Worm (Caenorhabditis elegans) whole organism, L4 larva: ENCODE results near the gene C38C3.6.

ENCODE experiments used
- F26F4.8 ChIP-seq: fragments of 200-800 bp; sonication (Bioruptor generic); conservative IDR thresholded peaks from 2 replicates; pipeline ENCODE4 v1.3.6; 2022; ENCODE audit warnings: missing genetic modification characterization, missing compliant biosample characterization
- F44E2.7 ChIP-seq: fragments of 200-800 bp; sonication (Bioruptor generic); IDR thresholded peaks from 2 replicates; pipeline ENCODE4 v2.1.2; 2022; ENCODE audit warnings: missing genetic modification characterization, missing compliant biosample characterization
- Y48G9A.11 ChIP-seq: fragments of 200-800 bp; sonication (Bioruptor generic); IDR thresholded peaks from 2 replicates; pipeline ENCODE4 v1.3.6; 2022; ENCODE audit warnings: missing genetic modification reagents, missing genetic modification characterization, missing compliant biosample characterization
- Y5F2A.4 ChIP-seq: fragments of 200-800 bp; sonication (Bioruptor generic); optimal IDR thresholded peaks from 2 replicates; lab custom pipeline; 2018; ENCODE audit warnings: mild to moderate bottlenecking, missing genetic modification characterization, missing compliant biosample characterization
- ceh-32 ChIP-seq: sonication (generic microtip); optimal IDR thresholded peaks from 2 replicates; lab custom pipeline; 2016; ENCODE audit warnings: mild to moderate bottlenecking, missing genetic modification characterization, missing compliant biosample characterization; ENCODE audit not compliant: poor library complexity
- ctbp-1 ChIP-seq: fragments of 200-800 bp; sonication (Bioruptor generic); IDR thresholded peaks from 2 replicates; pipeline ENCODE4 v1.3.6; 2022; ENCODE audit warnings: missing genetic modification reagents, missing genetic modification characterization, missing compliant biosample characterization
- daf-16 ChIP-seq, 3 experiments: sonication (generic microtip); optimal IDR thresholded peaks; 2 replicates each; lab custom pipeline; 2016 to 2017; ENCODE audit warnings: missing genetic modification characterization in 3 of 3, missing genetic modification reagents in 3 of 3, mild to moderate bottlenecking in 2 of 3, missing compliant biosample characterization in 2 of 3, missing biosample characterization in 1 of 3, moderate library complexity in 1 of 3
- dmd-6 ChIP-seq: fragments of 200-800 bp; sonication (Bioruptor generic); IDR thresholded peaks from 2 replicates; pipeline ENCODE4 v1.3.6; 2022; ENCODE audit warnings: missing genetic modification reagents, missing genetic modification characterization, missing compliant biosample characterization
- dmd-8 ChIP-seq: fragments of 200-800 bp; sonication (Bioruptor generic); IDR thresholded peaks from 2 replicates; pipeline ENCODE4 v1.3.6; 2022; ENCODE audit warnings: missing genetic modification characterization, missing compliant biosample characterization
- dpl-1 ChIP-seq: fragments of 150-350 bp; optimal IDR thresholded peaks from 2 replicates; lab custom pipeline; 2014; ENCODE audit warnings: missing biosample characterization, missing genetic modification reagents, missing genetic modification characterization
- dve-1 ChIP-seq: sonication (generic microtip); optimal IDR thresholded peaks from 2 replicates; lab custom pipeline; 2017; ENCODE audit warnings: antibody characterized with exemption, mild to moderate bottlenecking, missing genetic modification characterization, missing compliant biosample characterization; ENCODE audit not compliant: insufficient read depth
- egl-43 ChIP-seq: fragments of 200-800 bp; sonication (Bioruptor generic); IDR thresholded peaks from 2 replicates; pipeline ENCODE4 v1.3.6; 2022; ENCODE audit warnings: missing genetic modification reagents, missing genetic modification characterization, missing compliant biosample characterization
- hif-1 ChIP-seq, 2 experiments: sonication (generic microtip); optimal IDR thresholded peaks; 2 replicates each; lab custom pipeline; 2016 to 2017; ENCODE audit warnings: missing compliant biosample characterization in 2 of 2, missing genetic modification characterization in 2 of 2, missing genetic modification reagents in 2 of 2, missing genotype in 2 of 2, mild to moderate bottlenecking in 1 of 2
- hlh-11 ChIP-seq: fragments of 200-800 bp; sonication (Bioruptor generic); optimal IDR thresholded peaks from 2 replicates; lab custom pipeline; 2018; ENCODE audit warnings: mild to moderate bottlenecking, missing genetic modification characterization, missing compliant biosample characterization
- hlh-30 ChIP-seq: sonication (generic microtip); optimal IDR thresholded peaks from 2 replicates; lab custom pipeline; 2017; ENCODE audit warnings: antibody characterized with exemption, mild to moderate bottlenecking, missing genetic modification characterization, missing compliant biosample characterization; ENCODE audit not compliant: insufficient read depth
- hmg-1.1 ChIP-seq: fragments of 200-800 bp; sonication (Bioruptor generic); IDR thresholded peaks from 2 replicates; pipeline ENCODE4 v1.3.6; 2022; ENCODE audit warnings: missing genetic modification reagents, missing genetic modification characterization, missing compliant biosample characterization
- lin-39 ChIP-seq: fragments of 150-350 bp; optimal IDR thresholded peaks from 2 replicates; lab custom pipeline; 2014; ENCODE audit warnings: missing biosample characterization, missing genetic modification reagents, missing genetic modification characterization
- lsy-2 ChIP-seq, 2 experiments: fragments of 150-350 bp in 1 of 2; sonication (generic microtip) in 1 of 2; optimal IDR thresholded peaks; 2 replicates each; lab custom pipeline; 2014 to 2017; ENCODE audit warnings: missing biosample characterization in 2 of 2, missing genetic modification characterization in 2 of 2
- mdl-1 ChIP-seq, 2 experiments: fragments of 150-350 bp in 1 of 2; sonication (generic microtip) in 1 of 2; optimal IDR thresholded peaks; 2 replicates each; lab custom pipeline; 2014 to 2017; ENCODE audit warnings: missing biosample characterization in 2 of 2, missing genetic modification characterization in 2 of 2
- mdt-29 ChIP-seq: fragments of 200-800 bp; sonication (Bioruptor generic); IDR thresholded peaks from 2 replicates; pipeline ENCODE4 v1.3.6; 2022; ENCODE audit warnings: missing genetic modification reagents, missing genetic modification characterization, missing compliant biosample characterization
- mxl-2 ChIP-seq: fragments of 200-800 bp; sonication (Bioruptor generic); conservative IDR thresholded peaks from 2 replicates; pipeline ENCODE4 v1.3.6; 2022; ENCODE audit warnings: missing genetic modification reagents, missing genetic modification characterization, missing compliant biosample characterization
- nhr-10 ChIP-seq: fragments of 150-350 bp; optimal IDR thresholded peaks from 2 replicates; lab custom pipeline; 2014; ENCODE audit warnings: missing biosample characterization, missing genetic modification characterization
- nhr-102 ChIP-seq: sonication (generic microtip); optimal IDR thresholded peaks from 2 replicates; lab custom pipeline; 2016; ENCODE audit warnings: mild to moderate bottlenecking, missing genetic modification characterization, moderate library complexity, missing compliant biosample characterization
- nhr-11 ChIP-seq: fragments of 150-350 bp; optimal IDR thresholded peaks from 2 replicates; lab custom pipeline; 2014; ENCODE audit warnings: missing biosample characterization, missing genetic modification characterization
- nhr-25 ChIP-seq: sonication (generic microtip); optimal IDR thresholded peaks from 2 replicates; lab custom pipeline; 2017; ENCODE audit warnings: missing genetic modification characterization, mild to moderate bottlenecking, missing compliant biosample characterization, antibody characterized with exemption, moderate library complexity, borderline replicate concordance; ENCODE audit not compliant: insufficient read depth
- nhr-28 ChIP-seq: fragments of 150-350 bp; optimal IDR thresholded peaks from 2 replicates; lab custom pipeline; 2014; ENCODE audit warnings: missing biosample characterization, missing genetic modification characterization
- nhr-41 ChIP-seq: fragments of 200-800 bp; sonication (Bioruptor generic); IDR thresholded peaks from 2 replicates; pipeline ENCODE4 v1.3.6; 2022; ENCODE audit warnings: missing genetic modification reagents, missing genetic modification characterization, missing compliant biosample characterization
- nhr-42 ChIP-seq: fragments of 200-800 bp; sonication (Bioruptor generic); IDR thresholded peaks from 2 replicates; pipeline ENCODE4 v1.3.6; 2022; ENCODE audit warnings: missing genetic modification characterization, missing compliant biosample characterization
- nhr-48 ChIP-seq: sonication (generic microtip); optimal IDR thresholded peaks from 2 replicates; lab custom pipeline; 2016; ENCODE audit warnings: mild to moderate bottlenecking, missing genetic modification characterization, missing compliant biosample characterization
- nhr-77 ChIP-seq: fragments of 150-350 bp; optimal IDR thresholded peaks from 2 replicates; lab custom pipeline; 2014; ENCODE audit warnings: missing biosample characterization, missing genetic modification characterization
- pha-4 ChIP-seq, 2 experiments: fragments of 150-350 bp in 1 of 2; fragments of 200-800 bp in 1 of 2; sonication (Bioruptor generic) in 1 of 2; IDR thresholded peaks in 1 of 2; optimal IDR thresholded peaks in 1 of 2; 2 replicates each; pipeline versions ENCODE4 v1.3.6 to Lab custom; 2014 to 2022; ENCODE audit warnings: missing genetic modification characterization in 2 of 2, missing genetic modification reagents in 2 of 2, missing biosample characterization in 1 of 2, missing compliant biosample characterization in 1 of 2
- php-3 ChIP-seq: fragments of 200-800 bp; sonication (Bioruptor generic); IDR thresholded peaks from 2 replicates; pipeline ENCODE4 v1.3.6; 2022; ENCODE audit warnings: missing genetic modification reagents, missing genetic modification characterization, missing compliant biosample characterization
- set-16 ChIP-seq: fragments of 200-800 bp; sonication (Bioruptor generic); IDR thresholded peaks from 2 replicates; pipeline ENCODE4 v1.3.6; 2022; ENCODE audit warnings: missing genetic modification reagents, missing genetic modification characterization, missing compliant biosample characterization
- spr-1 ChIP-seq: sonication (generic microtip); optimal IDR thresholded peaks from 2 replicates; lab custom pipeline; 2016; ENCODE audit warnings: mild to moderate bottlenecking, missing genetic modification characterization, missing compliant biosample characterization
- spr-3 ChIP-seq: fragments of 200-800 bp; sonication (Bioruptor generic); optimal IDR thresholded peaks from 2 replicates; lab custom pipeline; 2018; ENCODE audit warnings: mild to moderate bottlenecking, missing genetic modification characterization, missing compliant biosample characterization
- tra-1 ChIP-seq: fragments of 200-800 bp; sonication (Bioruptor generic); IDR thresholded peaks from 2 replicates; pipeline ENCODE4 v1.3.6; 2022; ENCODE audit warnings: missing genetic modification reagents, missing genetic modification characterization, missing compliant biosample characterization
- unc-130 ChIP-seq: sonication (generic microtip); optimal IDR thresholded peaks from 2 replicates; lab custom pipeline; 2016; ENCODE audit warnings: missing genetic modification reagents, missing genetic modification characterization, missing compliant biosample characterization
- zip-11 ChIP-seq: fragments of 200-800 bp; sonication (Bioruptor generic); IDR thresholded peaks from 2 replicates; pipeline ENCODE4 v1.3.6; 2022; ENCODE audit warnings: missing genetic modification characterization, missing compliant biosample characterization
- zip-2 ChIP-seq: fragments of 150-350 bp; optimal IDR thresholded peaks from 2 replicates; lab custom pipeline; 2014; ENCODE audit warnings: missing biosample characterization, missing genetic modification characterization

C38C3.6 gene

ce11 chrV:1456614-1457013, 34.8 kb downstream of the C38C3.6 start:
- peak; percentile 72 for TF ChIP-seq nhr-48 (tag; lab: Kevin White, UChicago)
- no peak for TF ChIP-seq Y5F2A.4 (GFP tag; lab: Kevin White, UChicago)
- TF ChIP-seq hlh-30 (tag; lab: Kevin White, UChicago), result peak; percentile 35
- TF ChIP-seq spr-1 (tag; lab: Kevin White, UChicago), result no peak
- peak; percentile 91 for TF ChIP-seq mdt-29 (GFP tag; lab: Robert Waterston, UW)
- TF ChIP-seq pha-4 (GFP tag; IDR thresholded peaks at IDR 0.05; lab: Robert Waterston, UW), result peak; percentile 34; the same call in 1 of the 2 replicates
- TF ChIP-seq pha-4 (tag; optimal IDR thresholded peaks at IDR 0.05; lab: Kevin White, UChicago), result no peak
- peak; percentile 95 for TF ChIP-seq dve-1 (tag; lab: Kevin White, UChicago)
- TF ChIP-seq hmg-1.1 (GFP tag; lab: Robert Waterston, UW), result no peak
- no peak for TF ChIP-seq zip-11 (GFP tag; lab: Robert Waterston, UW)
- TF ChIP-seq nhr-25 (tag; lab: Kevin White, UChicago), result no peak
- TF ChIP-seq nhr-10, result peak; percentile 64
- peak in 1 of 2 experiments; percentile 15 for TF ChIP-seq hif-1 (tag; optimal IDR thresholded peaks at IDR 0.05; lab: Kevin White, UChicago)
- TF ChIP-seq nhr-42 (GFP tag; lab: Robert Waterston, UW), result no peak
- no peak for TF ChIP-seq ctbp-1 (GFP tag; lab: Robert Waterston, UW)
- peak; percentile 92 for TF ChIP-seq mxl-2
- TF ChIP-seq nhr-102 (tag; lab: Kevin White, UChicago), result peak; percentile 65
- peak; percentile 72 for TF ChIP-seq nhr-28 (tag; lab: Kevin White, UChicago)
- no peak for TF ChIP-seq zip-2 (tag; lab: Kevin White, UChicago)
- peak in 1 of 2 experiments; percentile 3 for TF ChIP-seq mdl-1 (tag; optimal IDR thresholded peaks at IDR 0.05; lab: Kevin White, UChicago)
- TF ChIP-seq dmd-6 (GFP tag; lab: Robert Waterston, UW), result peak; percentile 96
- TF ChIP-seq nhr-41 (GFP tag; lab: Robert Waterston, UW), result no peak
- TF ChIP-seq nhr-11 (tag; lab: Kevin White, UChicago), result no peak
- peak; percentile 89 for TF ChIP-seq nhr-77
- peak; percentile 77 for TF ChIP-seq hlh-11
- no peak for TF ChIP-seq dpl-1
- no peak for TF ChIP-seq egl-43 (GFP tag; lab: Robert Waterston, UW)
- TF ChIP-seq tra-1, result peak; percentile 34; the same call in 1 of the 2 replicates
- TF ChIP-seq lsy-2 (tag; optimal IDR thresholded peaks at IDR 0.05; lab: Kevin White, UChicago), result peak in 1 of 2 experiments; percentile 22
- no peak for TF ChIP-seq daf-16 (GFP tag; optimal IDR thresholded peaks at IDR 0.05; lab: Kevin White, UChicago)
- peak; percentile 82 for TF ChIP-seq daf-16 (tag; optimal IDR thresholded peaks at IDR 0.05; lab: Kevin White, UChicago)
- TF ChIP-seq, all 104 proteins: peak for 17

- TF ChIP-seq php-3 (peak; percentile 26; the same call in 1 of the 2 replicates), Y48G9A.11 (peak; percentile 37; the same call in 1 of the 2 replicates), dmd-6 (GFP tag; lab: Robert Waterston, UW) (no peak), mdt-29 (GFP tag; lab: Robert Waterston, UW) (0 out of 2 replicates have a peak, but pooled peaks have one; percentile 13), set-16 (GFP tag; lab: Robert Waterston, UW) (peak; percentile 86), unc-130 (GFP tag; lab: Kevin White, UChicago) (no peak), F44E2.7 (GFP tag; lab: Robert Waterston, UW) (0 out of 2 replicates have a peak, but pooled peaks have one; percentile 46), dmd-8 (GFP tag; lab: Robert Waterston, UW) (0 out of 2 replicates have a peak, but pooled peaks have one; percentile 9)
Measured at ce11 chrV:1455280-1455679, 36.1 kb downstream of the C38C3.6 start.

- TF ChIP-seq F26F4.8 (GFP tag; lab: Robert Waterston, UW) (no peak), spr-3 (GFP tag; lab: Kevin White, UChicago) (no peak), ceh-32 (tag; lab: Kevin White, UChicago) (no peak), lin-39 (tag; lab: Kevin White, UChicago) (no peak), tra-1 (no peak)
- TF ChIP-seq, all 104 proteins: peak for 0
Measured at ce11 chrV:1454762-1455161, 36.6 kb downstream of the C38C3.6 start, which contains the start of gene chil-14. Gene chil-14 (plus strand): TSS chrV:1455062.
